Fruit fly (Drosophila melanogaster) ovary, adult (tissue): Measurements from ENCODE around the gene CG9628.

Source experiments
- CG17801 ChIP-seq: fragments of 200-800 bp; optimal IDR thresholded peaks from 2 replicates; lab custom pipeline; 2019; ENCODE audit warnings: missing biosample characterization, mild to moderate bottlenecking, missing genetic modification characterization, moderate library complexity; ENCODE audit not compliant: partially characterized antibody

The CG9628 gene

DNA sequence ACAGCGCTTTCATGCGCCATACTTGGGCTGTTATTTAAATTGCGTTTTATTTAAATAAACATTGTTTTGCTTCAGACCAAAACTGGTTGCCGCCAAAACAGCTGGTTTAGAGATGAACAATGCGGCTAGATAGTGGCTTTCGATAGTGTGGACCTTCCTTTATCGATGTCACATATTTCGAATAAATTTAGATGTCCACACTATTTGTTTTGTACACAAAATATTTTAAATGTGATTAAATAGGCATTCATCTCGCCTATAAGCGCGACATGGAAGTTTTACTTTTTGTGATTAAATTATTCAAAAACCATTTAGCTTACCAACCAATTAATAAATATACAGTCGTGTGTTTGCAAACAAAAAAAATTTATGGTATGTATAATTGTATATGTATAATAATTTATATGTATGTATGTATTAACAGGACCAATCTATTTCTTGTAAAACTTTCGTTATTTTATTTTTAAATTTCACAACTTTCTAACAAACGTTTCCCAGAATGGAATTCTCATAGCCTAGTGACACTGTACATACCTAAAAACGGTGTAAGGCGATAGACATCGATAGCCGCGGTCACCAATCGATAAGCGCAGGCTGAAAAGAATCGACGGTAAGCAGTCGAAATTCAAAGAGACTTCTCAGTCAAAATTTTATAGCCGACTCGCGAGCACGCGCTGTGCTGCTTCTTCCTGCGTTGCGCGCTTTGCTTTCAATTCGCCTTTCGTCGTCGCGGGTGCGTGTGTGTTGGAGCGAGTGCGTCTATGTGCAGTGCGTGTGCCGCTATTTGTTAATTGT, 9.6 kb downstream of the CG9628 start, which contains the start of the genes RecQ5 and dlp:
Gene RecQ5, minus strand, starts transcription at position 114 of the 795 bp plus-strand sequence.
Gene dlp, plus strand, starts transcription at position 638 of the 795 bp plus-strand sequence.
- TF ChIP-seq CG17801 (GFP tag; lab: Kevin White, UChicago): peak; percentile 38

DNA sequence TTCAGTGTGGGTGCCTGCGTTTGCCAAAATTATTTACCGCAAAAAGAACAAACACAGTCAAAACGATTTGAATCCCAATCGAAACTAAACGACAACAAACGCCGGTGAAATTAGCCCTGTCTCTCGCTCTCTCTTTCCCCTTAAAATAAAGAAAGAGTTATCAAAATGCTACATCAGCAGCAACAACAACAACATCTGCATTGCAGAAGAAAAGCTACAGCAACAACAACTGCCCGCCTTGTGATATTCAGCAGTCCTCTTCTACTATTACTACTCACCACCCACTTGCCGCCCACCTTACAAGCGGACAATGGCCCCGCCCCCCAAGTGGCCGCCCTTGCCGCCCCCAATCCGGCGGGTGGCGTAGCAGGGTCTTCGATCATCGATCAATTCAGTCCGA, 10.3 kb downstream of the CG9628 start:
- no peak for TF ChIP-seq CG17801 (GFP tag; lab: Kevin White, UChicago)

DNA sequence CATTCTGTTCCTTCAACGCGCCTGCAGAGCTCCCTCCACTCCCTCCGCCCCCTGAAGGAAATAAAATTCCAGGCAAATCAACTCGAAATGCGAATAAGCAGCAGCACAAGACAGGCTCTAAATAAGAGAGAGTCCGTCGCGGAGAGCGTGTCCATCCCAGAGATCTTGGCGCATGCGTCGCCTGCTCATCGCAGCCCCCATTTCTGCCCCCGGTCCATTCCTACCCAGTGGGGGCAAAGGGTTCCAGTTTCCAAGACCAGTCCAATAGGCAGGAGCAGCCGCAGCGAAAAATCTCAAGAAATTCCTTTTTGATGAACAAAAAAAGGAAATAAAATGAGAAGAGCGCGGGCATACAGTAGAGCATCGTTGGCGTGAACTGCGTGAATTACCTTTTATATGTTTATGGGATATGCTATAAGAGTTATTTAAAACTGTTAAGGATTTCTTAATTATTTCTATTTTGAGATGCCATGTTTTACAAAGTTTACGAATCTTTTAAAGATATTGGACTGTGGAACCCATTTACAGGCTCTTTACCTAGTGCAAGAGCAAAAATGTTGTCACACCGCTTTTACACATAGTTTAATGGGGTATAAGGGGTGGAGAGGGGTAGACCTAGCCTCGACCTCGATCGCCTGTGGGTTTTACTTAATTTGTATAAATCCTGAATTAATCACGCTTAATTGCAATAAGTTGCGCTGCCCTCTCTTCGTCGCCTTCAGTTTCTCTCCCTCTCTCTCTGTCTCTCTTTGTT, 11.6 kb downstream of the CG9628 start:
- TF ChIP-seq CG17801 (GFP tag; lab: Kevin White, UChicago): no peak

DNA sequence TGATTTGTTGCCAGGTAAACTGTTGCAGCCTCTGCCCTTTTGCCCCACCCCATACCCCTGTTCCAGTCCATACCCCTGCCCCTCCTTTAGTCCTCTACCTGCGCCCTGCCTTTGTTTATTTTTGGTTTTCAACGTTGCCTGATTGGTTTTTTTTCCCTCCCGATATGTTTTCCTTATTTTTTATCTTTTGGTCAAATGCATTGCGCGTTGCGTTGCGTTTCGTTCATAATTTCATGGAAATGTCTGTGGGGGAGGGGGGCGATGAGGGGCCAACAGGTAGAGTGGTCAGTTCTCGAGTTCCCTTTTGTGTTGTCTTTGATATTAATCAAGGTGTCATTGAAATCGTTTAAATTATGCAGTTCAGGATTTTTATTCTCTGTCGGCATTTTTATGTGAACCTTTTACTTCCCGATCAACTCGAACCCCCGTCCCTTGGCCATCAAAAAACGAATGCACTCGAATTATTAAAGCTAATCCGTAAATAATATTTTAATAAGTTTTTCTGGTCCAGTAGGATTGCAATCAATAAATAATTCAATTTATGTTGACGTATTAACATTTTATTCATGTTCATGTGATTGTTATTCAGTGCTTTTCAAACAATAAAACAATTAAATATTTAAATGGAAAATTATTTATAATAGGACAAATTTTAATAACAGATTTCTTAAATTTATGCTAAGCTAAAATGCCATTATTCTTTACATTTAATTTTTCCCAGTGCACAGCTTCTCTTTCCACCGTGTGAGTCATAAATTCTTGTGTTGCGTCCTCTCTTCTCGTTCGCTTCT, 12.4 kb downstream of the CG9628 start:
- no peak for TF ChIP-seq CG17801 (GFP tag; lab: Kevin White, UChicago)

dm6 chr3L:14635564-14635937, 13.0 kb downstream of the CG9628 start:
- no peak for TF ChIP-seq CG17801 (GFP tag; lab: Kevin White, UChicago)

DNA sequence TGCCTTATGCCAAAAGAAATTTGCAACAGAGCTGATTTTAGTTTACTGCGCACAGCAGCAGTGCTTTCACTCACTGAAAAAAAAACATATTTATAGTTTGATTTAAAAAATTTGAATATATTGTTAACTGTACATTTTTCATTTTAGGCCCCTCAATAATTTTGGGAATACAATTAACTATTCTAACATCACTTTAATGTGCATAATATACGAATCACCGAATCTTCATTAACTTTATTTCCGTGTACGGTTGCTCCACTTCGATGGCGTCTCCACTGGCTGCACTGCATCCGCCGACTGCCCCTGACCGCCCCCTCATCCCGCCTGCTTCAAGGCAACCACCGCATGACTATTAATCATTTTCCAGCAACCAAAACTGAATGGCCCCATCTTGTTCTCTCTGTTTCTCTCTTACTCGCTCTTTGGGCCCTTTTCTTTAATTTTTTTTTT, 14.2 kb downstream of the CG9628 start:
- no peak for TF ChIP-seq CG17801 (GFP tag; lab: Kevin White, UChicago)

- TF ChIP-seq CG17801 (GFP tag; lab: Kevin White, UChicago): no peak
Observed at dm6 chr3L:14637705-14638529, 15.3 kb downstream of the CG9628 start.

- no peak for TF ChIP-seq CG17801 (GFP tag; lab: Kevin White, UChicago)
Observed at dm6 chr3L:14639778-14640177, 17.2 kb downstream of the CG9628 start.

dm6 chr3L:14640814-14641317, 18.3 kb downstream of the CG9628 start:
- no peak for TF ChIP-seq CG17801 (GFP tag; lab: Kevin White, UChicago)

DNA sequence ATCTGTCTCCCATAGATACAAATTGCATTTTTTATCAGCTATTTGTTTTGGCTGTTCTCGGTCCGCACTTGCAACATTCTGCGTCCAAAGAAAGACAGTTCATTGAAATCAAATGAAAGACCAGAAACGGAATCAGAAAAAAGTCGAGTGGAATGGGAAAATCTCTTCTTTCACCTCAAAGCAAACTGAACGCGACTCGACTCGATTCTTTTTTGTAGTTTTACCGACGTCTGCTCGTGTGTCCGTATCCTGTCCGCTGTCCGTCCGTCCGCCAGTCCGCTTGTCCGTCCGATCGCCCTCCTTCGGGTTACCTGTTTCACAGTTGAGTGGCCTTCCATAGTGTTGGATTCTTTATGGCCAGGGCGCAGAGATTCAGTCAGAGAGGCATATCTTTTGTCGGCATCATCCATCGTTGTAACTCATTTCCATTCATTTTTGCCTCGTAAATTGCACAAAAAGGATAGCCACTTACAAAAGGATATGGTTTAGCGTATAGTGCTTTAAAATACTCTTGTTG, 19.4 kb downstream of the CG9628 start:
- TF ChIP-seq CG17801 (GFP tag; lab: Kevin White, UChicago): no peak

DNA sequence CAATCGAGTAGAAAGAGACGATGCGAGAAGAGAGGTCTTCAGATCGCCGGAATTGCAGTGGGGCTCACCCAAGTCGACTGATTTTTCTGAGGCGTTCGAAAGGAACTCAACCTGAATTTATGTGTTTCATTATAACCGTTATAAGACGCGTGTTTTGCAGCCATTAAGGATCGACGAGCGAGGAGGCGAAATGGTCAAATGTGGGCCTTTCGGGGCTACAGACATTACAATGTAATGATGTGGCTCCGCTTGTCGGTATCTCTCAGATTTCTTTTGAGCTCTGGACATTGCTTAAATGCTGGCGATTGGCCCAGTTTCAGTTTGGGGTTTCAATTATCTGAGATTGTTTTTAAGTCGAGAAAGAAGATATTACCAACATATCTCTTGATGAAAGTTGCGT, 20.2 kb downstream of the CG9628 start:
- TF ChIP-seq CG17801 (GFP tag; lab: Kevin White, UChicago): no peak

DNA sequence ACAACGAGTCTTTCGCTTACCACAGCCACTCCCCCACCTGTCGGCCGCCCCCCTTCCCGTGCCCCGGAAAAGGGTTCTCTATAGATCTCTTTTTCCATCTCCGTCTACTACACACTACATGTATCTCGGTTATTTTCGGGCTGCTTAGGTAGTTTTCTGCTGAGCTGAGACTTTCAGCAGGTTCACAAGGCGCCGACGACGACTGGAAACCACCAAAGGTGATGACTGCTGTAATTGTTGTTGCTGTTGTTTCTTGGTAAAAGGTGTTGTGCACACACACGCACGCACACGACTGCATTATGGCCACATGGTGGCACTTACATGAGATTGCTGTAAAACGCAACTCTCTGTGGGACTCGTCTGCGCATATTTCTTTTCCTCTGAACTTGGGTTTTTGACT, 21.1 kb downstream of the CG9628 start:
- TF ChIP-seq CG17801 (GFP tag; lab: Kevin White, UChicago): no peak

DNA sequence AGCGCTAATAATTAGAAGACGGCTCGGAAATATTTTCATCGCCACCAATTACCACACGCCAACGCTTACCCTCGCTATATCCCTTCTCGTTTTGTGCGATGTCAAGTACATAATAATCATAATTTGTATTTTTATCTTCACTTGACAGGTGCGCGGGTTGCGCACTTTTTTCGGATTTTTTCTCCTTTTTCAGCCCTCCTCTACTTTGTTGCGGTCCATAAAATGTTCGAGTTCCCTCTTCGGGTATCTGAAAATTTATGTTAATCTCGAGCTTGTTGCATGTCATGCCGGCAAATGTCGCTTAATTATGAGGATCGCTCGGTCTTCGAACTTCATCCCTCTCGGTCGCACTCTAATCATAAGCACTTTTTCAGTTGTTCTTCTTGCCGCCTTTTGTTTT, 22.5 kb downstream of the CG9628 start:
- TF ChIP-seq CG17801 (GFP tag; lab: Kevin White, UChicago): no peak

- no peak for TF ChIP-seq CG17801 (GFP tag; lab: Kevin White, UChicago)
Observed at dm6 chr3L:14645934-14646333, 23.3 kb downstream of the CG9628 start.
